Fruit fly (Drosophila melanogaster): Measurements from ENCODE around the gene ND-B16.6.
A peak's percentile ranks its signal among the peaks of the same experiment; 100 is the strongest.

The ND-B16.6 gene

dm6 chrX:6332988-6333719, 17.0 kb downstream of the ND-B16.6 start:
- TF ChIP-seq noc (tag; optimal IDR thresholded peaks at IDR 0.05): no peak

DNA sequence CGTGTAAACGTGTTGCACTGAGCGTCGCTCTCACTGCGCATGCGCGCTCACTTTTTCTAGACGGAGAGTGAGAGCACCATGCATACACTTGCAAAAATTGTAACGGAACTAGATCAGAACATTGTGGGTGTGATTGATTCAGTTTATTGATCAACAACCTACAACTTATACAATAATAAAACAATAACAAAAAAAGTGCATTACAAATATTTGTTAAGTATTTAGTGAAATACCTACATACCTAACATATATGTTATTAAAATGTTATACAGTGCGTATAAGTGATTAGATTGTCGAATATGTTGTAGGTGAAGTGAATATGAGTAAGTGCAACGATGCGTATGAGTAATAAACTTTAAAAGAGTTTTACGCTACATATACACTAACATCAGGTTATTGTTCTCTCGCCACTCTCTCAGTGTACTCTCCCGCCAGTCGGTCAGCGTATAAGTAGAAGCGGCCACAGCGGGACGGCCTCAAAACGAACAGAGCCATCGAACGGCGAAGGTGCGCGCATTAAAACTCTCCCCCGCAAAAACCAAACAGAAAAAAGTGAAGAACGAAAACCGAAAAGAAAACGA, 19.7 kb downstream of the ND-B16.6 start, which contains the start of gene CG42240:
CG42240 (plus strand) TSS at position 474 of the 581 bp plus-strand sequence.
- peak; percentile 53 for TF ChIP-seq noc (tag; optimal IDR thresholded peaks at IDR 0.05)

dm6 chrX:6316858-6317474, 33.2 kb downstream of the ND-B16.6 start:
- no peak for TF ChIP-seq noc (tag; optimal IDR thresholded peaks at IDR 0.05)

DNA sequence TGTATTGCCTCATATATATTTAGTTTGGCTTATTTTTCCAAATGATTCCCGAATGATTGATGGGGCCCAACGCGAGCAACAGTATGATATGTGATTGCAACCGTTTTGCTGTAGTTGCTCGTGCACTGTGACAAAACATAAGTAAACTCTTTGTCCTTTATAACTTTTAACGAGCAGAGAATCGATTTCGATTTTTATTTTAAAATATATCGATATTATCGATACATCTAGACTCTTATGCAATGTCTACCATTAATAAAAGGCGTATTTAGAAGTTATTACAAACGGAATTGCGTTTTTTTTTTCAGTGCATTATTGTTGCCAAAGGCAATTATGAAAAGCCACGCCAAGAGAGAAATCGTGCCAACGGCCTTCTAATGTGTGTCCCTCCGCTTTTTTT, 34.6 kb downstream of the ND-B16.6 start:
- TF ChIP-seq noc (tag; optimal IDR thresholded peaks at IDR 0.05): no peak

DNA sequence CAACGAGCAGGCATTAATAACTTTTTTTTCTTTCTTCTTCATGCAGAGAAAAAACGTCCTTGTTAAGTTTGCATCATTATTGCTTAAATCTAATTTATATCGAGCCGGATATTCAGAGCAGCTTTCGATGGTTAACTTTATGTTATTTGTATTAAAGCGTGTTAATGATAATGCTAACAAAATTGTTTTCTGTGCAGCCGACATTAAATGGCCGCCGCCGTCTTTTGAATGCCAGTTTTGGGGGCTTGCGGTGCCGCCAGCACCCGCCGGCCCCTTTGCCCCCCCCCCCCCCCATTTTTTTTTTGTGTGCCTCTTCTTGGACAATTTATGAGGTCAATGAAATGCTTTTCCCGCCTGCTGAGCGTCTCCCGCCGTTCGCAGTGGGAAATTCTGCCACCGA, 38.7 kb downstream of the ND-B16.6 start:
- TF ChIP-seq noc (tag; optimal IDR thresholded peaks at IDR 0.05): no peak

- no peak for TF ChIP-seq noc (tag; optimal IDR thresholded peaks at IDR 0.05)
Measured at dm6 chrX:6310408-6310807, 39.8 kb downstream of the ND-B16.6 start.

DNA sequence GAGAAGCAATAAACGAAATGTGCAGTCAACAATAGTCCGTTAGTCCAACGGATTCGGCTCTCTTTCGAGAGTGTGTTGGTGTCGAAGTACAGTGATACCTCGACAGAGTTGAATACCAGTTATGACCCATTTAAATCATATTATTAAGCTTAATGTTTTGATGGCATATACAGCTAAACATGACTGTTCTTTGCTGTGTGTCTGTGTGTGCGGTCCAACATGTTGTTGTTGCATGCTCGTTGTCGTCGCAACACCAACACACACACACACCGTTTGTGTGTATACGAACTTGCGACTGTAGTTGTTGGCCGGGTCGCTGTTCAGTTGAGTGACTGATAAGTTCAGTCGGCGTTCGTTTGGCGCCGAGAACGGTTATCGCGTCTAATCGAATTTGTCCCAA, 41.3 kb downstream of the ND-B16.6 start, which contains the start of gene CG15894:
CG15894 (plus strand) TSS at position 361 of the 400 bp plus-strand sequence.
- TF ChIP-seq noc (tag; optimal IDR thresholded peaks at IDR 0.05): no peak

- no peak for TF ChIP-seq noc (tag; optimal IDR thresholded peaks at IDR 0.05)
Measured at dm6 chrX:6305317-6305716, 44.9 kb downstream of the ND-B16.6 start.

dm6 chrX:6304203-6304602, 46.0 kb downstream of the ND-B16.6 start:
- no peak for TF ChIP-seq noc (tag; optimal IDR thresholded peaks at IDR 0.05)

DNA sequence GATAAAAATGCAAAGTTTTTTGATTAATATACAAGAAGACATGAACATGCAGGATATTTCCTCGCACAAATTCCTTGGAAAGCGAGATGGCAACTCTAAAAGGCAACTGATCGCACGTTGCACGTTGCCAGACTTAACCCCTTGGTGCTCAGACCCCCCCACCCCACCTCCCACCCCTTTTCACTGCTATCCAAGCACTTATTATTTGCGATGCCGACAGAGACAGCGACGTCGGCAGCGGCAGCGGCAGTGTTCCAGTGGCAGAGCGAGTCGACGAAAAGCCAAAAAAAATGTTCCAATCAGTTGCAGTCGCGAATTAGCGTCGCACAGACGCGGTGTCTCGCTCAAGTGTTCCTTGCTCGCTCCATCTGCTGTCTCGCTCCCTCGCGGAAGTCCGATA, 46.5 kb downstream of the ND-B16.6 start, which contains the start of gene CG3823:
CG3823 (plus strand) TSS at position 301 of the 400 bp plus-strand sequence.
- TF ChIP-seq noc (tag; optimal IDR thresholded peaks at IDR 0.05): no peak

DNA sequence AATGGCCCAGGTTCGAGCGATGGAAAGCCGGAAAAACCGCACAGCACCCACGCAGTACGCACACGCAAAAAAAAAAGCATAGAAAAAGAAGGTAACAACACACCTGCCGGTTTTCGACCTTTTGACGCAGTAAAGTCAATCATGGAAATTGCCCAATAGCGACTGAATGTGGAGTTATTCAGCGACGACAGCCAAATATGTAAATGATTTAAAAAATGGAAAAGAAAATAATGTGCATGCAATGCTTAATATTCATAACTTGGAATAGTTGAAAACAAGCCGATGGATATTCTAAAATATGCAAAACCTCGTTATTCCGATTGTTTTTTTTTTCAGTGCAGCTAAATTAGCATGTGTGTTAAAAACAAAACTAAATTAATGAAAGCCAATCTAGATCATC, 47.0 kb downstream of the ND-B16.6 start:
- TF ChIP-seq noc (tag; optimal IDR thresholded peaks at IDR 0.05): no peak

DNA sequence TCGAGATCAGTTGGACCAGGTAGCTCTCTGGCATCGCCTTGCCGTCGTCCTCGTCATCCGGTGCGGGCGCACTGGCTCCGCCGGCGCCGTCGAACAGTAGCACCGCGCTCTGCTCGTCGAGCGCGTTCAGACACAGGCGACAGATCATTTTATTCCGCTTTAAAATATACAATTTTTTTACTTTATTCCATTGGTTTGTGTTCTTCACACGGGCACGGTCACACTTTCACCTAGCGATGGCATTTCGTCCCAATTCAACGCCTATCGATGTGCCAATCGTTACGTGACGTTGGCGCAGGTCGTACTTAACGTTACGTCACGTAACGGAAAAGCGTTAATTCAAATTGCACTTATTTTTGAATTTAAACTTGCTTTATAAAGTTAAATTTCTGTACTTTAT, 49.1 kb downstream of the ND-B16.6 start, which contains the start of gene CG12219:
CG12219 (minus strand) TSS at position 234 of the 400 bp plus-strand sequence.
- TF ChIP-seq noc (tag; optimal IDR thresholded peaks at IDR 0.05): no peak

All from whole organism, larva.